Worm (Caenorhabditis elegans): ENCODE data around the gene C32H11.4.
A peak's percentile ranks its signal among the peaks of the same experiment; 100 is the strongest.

C32H11.4 gene

DNA sequence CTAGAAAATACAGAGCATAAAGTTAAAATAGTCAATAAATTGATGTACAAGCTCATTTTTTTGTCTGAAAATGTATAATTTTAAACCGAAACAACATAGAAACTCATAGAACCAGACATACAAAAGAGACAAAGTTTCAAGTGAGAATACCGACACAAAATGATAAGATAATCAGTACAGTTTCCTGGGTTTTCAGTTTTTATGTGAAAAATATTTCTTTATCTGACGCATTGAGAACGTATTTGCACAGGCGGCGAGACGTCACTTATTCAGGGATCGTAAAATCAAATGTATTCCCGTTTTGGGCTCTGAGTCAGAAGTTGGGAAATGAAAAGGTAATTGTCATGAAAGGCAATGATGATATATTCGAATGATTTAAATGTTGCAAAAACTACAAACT lies 30.6 kb upstream of the C32H11.4 start, which contains the start of gene K08D8.6 (continued):
- no peak for TF ChIP-seq attf-4 (tag; optimal IDR thresholded peaks at IDR 0.05)
- TF ChIP-seq lin-39 (tag; optimal IDR thresholded peaks at IDR 0.05) = no peak
- TF ChIP-seq nhr-28 (tag; optimal IDR thresholded peaks at IDR 0.05) = peak; percentile 67
- TF ChIP-seq fos-1 (tag; optimal IDR thresholded peaks at IDR 0.05) = no peak
- peak; percentile 73 for TF ChIP-seq nhr-48 (tag; optimal IDR thresholded peaks at IDR 0.05)
- no peak for TF ChIP-seq daf-19 (GFP tag; conservative IDR thresholded peaks at IDR 0.05)
- no peak for TF ChIP-seq vab-7 (GFP tag; IDR thresholded peaks at IDR 0.05)
- TF ChIP-seq skn-1 (tag; optimal IDR thresholded peaks at IDR 0.05) = no peak
- TF ChIP-seq ZK337.2 (GFP tag; IDR thresholded peaks at IDR 0.05) = no peak
- TF ChIP-seq madf-5 (GFP tag; IDR thresholded peaks at IDR 0.05) = no peak
- TF ChIP-seq ceh-44 (GFP tag; IDR thresholded peaks at IDR 0.05) = no peak
- TF ChIP-seq F49E8.2 (tag; optimal IDR thresholded peaks at IDR 0.05; ENCODE audit: borderline replicate concordance) = no peak
- no peak for TF ChIP-seq cey-2 (tag; optimal IDR thresholded peaks at IDR 0.05; ENCODE audit: borderline replicate concordance, insufficient read depth)
- TF ChIP-seq hlh-11 (tag; optimal IDR thresholded peaks at IDR 0.05) = peak; percentile 62
- TF ChIP-seq nhr-237 (tag; optimal IDR thresholded peaks at IDR 0.05) = no peak
- TF ChIP-seq daf-16 (GFP tag; optimal IDR thresholded peaks at IDR 0.05) = no peak
- TF ChIP-seq daf-16 (tag; optimal IDR thresholded peaks at IDR 0.05) = peak; percentile 75
- TF ChIP-seq mes-2 (tag; optimal IDR thresholded peaks at IDR 0.05; ENCODE audit: poor library complexity, severe bottlenecking) = peak; percentile 5
- no peak for TF ChIP-seq T26A8.4 (GFP tag; IDR thresholded peaks at IDR 0.05)

ce11 chrIV:12891080-12891479 lies 30.0 kb upstream of the C32H11.4 start:
- TF ChIP-seq hlh-11 (tag; optimal IDR thresholded peaks at IDR 0.05) (peak; percentile 4), ceh-20 (GFP tag; IDR thresholded peaks at IDR 0.05) (no peak), gei-8 (GFP tag; optimal IDR thresholded peaks at IDR 0.05) (no peak), nhr-111 (GFP tag; optimal IDR thresholded peaks at IDR 0.05) (no peak), ZK546.5 (tag; optimal IDR thresholded peaks at IDR 0.05) (no peak), mxl-2 (GFP tag; conservative IDR thresholded peaks at IDR 0.05) (no peak), pqm-1 (tag; optimal IDR thresholded peaks at IDR 0.05) (peak; percentile 62), T26A8.4 (GFP tag; IDR thresholded peaks at IDR 0.05) (no peak), mxl-3 (GFP tag; optimal IDR thresholded peaks at IDR 0.05) (no peak), mdl-1 (tag; optimal IDR thresholded peaks at IDR 0.05) (no peak), zag-1 (tag; optimal IDR thresholded peaks at IDR 0.05) (no peak), dmd-6 (GFP tag; IDR thresholded peaks at IDR 0.05) (peak; percentile 82), daf-16 (GFP tag; optimal IDR thresholded peaks at IDR 0.05) (no peak), daf-16 (tag; optimal IDR thresholded peaks at IDR 0.05) (peak; percentile 47), nhr-6 (tag; optimal IDR thresholded peaks at IDR 0.05) (no peak), F44E2.7 (GFP tag; IDR thresholded peaks at IDR 0.05) (no peak), hmg-1.1 (GFP tag; IDR thresholded peaks at IDR 0.05) (no peak), pha-4 (GFP tag; IDR thresholded peaks at IDR 0.05) (no peak), pha-4 (tag; optimal IDR thresholded peaks at IDR 0.05) (no peak), php-3 (GFP tag; IDR thresholded peaks at IDR 0.05) (0 out of 2 replicates have a peak, but pooled peaks have one; percentile 47), nhr-28 (tag; optimal IDR thresholded peaks at IDR 0.05) (peak; percentile 64), dve-1 (tag; optimal IDR thresholded peaks at IDR 0.05; ENCODE audit: insufficient read depth) (peak; percentile 66), lim-7 (GFP tag; IDR thresholded peaks at IDR 0.05) (no peak)

DNA sequence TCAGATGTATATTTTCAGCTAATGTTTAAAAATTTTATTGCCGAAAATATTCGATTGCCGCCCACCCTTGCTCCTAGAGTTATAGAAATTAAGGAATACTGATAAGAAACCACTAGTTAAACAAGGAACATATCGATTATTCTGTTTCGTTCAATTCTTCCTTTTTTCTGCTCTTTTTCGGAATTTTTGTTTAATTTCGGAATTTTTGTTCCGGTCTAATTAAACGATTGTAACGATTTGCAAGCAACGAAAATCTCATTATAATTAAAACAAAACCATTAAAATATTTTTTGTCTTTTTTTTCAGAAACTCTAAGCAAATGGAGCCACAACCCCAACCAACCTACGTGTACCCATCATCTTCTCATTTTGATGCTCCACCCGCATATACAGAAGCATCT lies 28.9 kb upstream of the C32H11.4 start, which contains the start of gene K08D8.1:
K08D8.1 (plus strand) TSS at position 301 of the 400 bp plus-strand sequence.
- TF ChIP-seq spr-3 (GFP tag; optimal IDR thresholded peaks at IDR 0.05) = no peak
- no peak for TF ChIP-seq zfp-3 (GFP tag; conservative IDR thresholded peaks at IDR 0.05)
- TF ChIP-seq nhr-102 (tag; optimal IDR thresholded peaks at IDR 0.05) = no peak
- TF ChIP-seq mes-2 (tag; optimal IDR thresholded peaks at IDR 0.05; ENCODE audit: poor library complexity, severe bottlenecking) = no peak
- no peak for TF ChIP-seq madf-5 (GFP tag; IDR thresholded peaks at IDR 0.05)
- no peak for TF ChIP-seq Y75B8A.6 (GFP tag; IDR thresholded peaks at IDR 0.05)
